Worm (Caenorhabditis elegans): ENCODE data around the gene C04F6.9.

DNA sequence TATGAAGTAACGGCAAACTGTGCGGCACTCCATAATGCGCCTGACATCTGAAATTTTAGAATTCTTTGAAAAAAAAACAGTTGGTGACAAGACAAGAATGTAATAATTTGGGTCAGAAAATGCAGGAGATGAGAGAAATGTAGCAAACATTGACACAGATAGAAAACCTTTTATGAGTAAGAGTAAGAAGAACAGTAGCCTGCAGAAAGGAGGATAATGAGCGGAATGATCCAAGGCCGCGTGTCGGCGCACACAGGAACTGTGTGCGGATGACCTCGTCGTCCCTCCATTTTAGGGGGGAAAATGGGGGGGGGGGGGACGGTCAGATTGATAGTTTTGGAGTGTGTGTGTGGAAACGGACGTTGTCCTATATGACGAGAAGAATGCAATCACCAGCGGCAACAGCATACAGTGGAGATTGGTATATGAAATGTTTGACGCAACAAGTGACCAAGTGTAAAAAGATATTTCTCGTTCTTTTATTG lies 12.9 kb downstream of the C04F6.9 start, which contains the start of gene dhs-27:
- no peak for TF ChIP-seq pha-4 (tag; optimal IDR thresholded peaks at IDR 0.05)
- no peak for TF ChIP-seq ceh-39 (tag; optimal IDR thresholded peaks at IDR 0.05)
- TF ChIP-seq snpc-4 (tag; optimal IDR thresholded peaks at IDR 0.05), result no peak
- no peak for TF ChIP-seq unc-120 (tag; optimal IDR thresholded peaks at IDR 0.05; ENCODE audit: poor library complexity, severe bottlenecking)
- no peak for TF ChIP-seq ces-1 (GFP tag; optimal IDR thresholded peaks at IDR 0.05)
- TF ChIP-seq hlh-1 (tag; optimal IDR thresholded peaks at IDR 0.05), result no peak
- no peak for TF ChIP-seq lin-13 (tag; optimal IDR thresholded peaks at IDR 0.05)
- no peak for TF ChIP-seq blmp-1 (tag; optimal IDR thresholded peaks at IDR 0.05)
- no peak for TF ChIP-seq ztf-11 (tag; optimal IDR thresholded peaks at IDR 0.05)
- no peak for TF ChIP-seq unc-39 (tag; optimal IDR thresholded peaks at IDR 0.05)
- TF ChIP-seq unc-62 (GFP tag; optimal IDR thresholded peaks at IDR 0.05), result no peak
- no peak for TF ChIP-seq mab-5 (tag; optimal IDR thresholded peaks at IDR 0.05)
- no peak for TF ChIP-seq elt-3 (tag; optimal IDR thresholded peaks at IDR 0.05)
